Fruit fly (Drosophila melanogaster): ENCODE measurements around the gene slp2.

The slp2 gene

dm6 chr2L:3872283-3872682 is 35.6 kb downstream of the slp2 start, which contains the start of gene CG31957 (continued):
- peak; percentile 71 for TF ChIP-seq mld (GFP tag; IDR thresholded peaks at IDR 0.05; ENCODE audit: partially characterized antibody)
- no peak for TF ChIP-seq Six4 (GFP tag; optimal IDR thresholded peaks at IDR 0.05)
- TF ChIP-seq HLH3B (GFP tag; IDR thresholded peaks at IDR 0.05): peak; percentile 31; the same call in 1 of the 2 replicates
- TF ChIP-seq tgo (GFP tag; IDR thresholded peaks at IDR 0.05): peak; percentile 36; the same call in 2 of the 3 replicates
- no peak for TF ChIP-seq lab (GFP tag; optimal IDR thresholded peaks at IDR 0.05)
- TF ChIP-seq CG3995 (GFP tag; optimal IDR thresholded peaks at IDR 0.05): peak; percentile 29
- TF ChIP-seq chinmo (GFP tag; IDR thresholded peaks at IDR 0.05; ENCODE audit: partially characterized antibody): peak; percentile 74; the same call in 1 of the 4 replicates
- TF ChIP-seq Scr (GFP tag; IDR thresholded peaks at IDR 0.05; ENCODE audit: partially characterized antibody): peak; percentile 96
- no peak for TF ChIP-seq CG8359 (GFP tag; optimal IDR thresholded peaks at IDR 0.05; ENCODE audit: borderline replicate concordance)
- TF ChIP-seq sens (GFP tag): peak; percentile 88
- no peak for TF ChIP-seq CG6254 (GFP tag; optimal IDR thresholded peaks at IDR 0.05)
- TF ChIP-seq CG2129 (GFP tag; IDR thresholded peaks at IDR 0.05; ENCODE audit: partially characterized antibody): peak; percentile 68
- peak; percentile 89 for TF ChIP-seq sob (GFP tag; IDR thresholded peaks at IDR 0.05)
- peak; percentile 31 for TF ChIP-seq CG14710 (tag; optimal IDR thresholded peaks at IDR 0.05)
- TF ChIP-seq BtbVII (GFP tag; optimal IDR thresholded peaks at IDR 0.05): no peak
- TF ChIP-seq CG31365 (tag; optimal IDR thresholded peaks at IDR 0.05): peak; percentile 16
- TF ChIP-seq CG11085 (GFP tag; IDR thresholded peaks at IDR 0.05): peak; percentile 49
- TF ChIP-seq stwl (tag; optimal IDR thresholded peaks at IDR 0.05): peak; percentile 94
- peak; percentile 74 for TF ChIP-seq fu2 (GFP tag; optimal IDR thresholded peaks at IDR 0.05)
- no peak for TF ChIP-seq CG4360 (GFP tag; IDR thresholded peaks at IDR 0.05)
- TF ChIP-seq CG2116 (GFP tag; optimal IDR thresholded peaks at IDR 0.05): peak; percentile 84
- peak; percentile 54 for TF ChIP-seq CG12391 (tag; optimal IDR thresholded peaks at IDR 0.05)
- peak; percentile 78 for TF ChIP-seq Ets97D (GFP tag; optimal IDR thresholded peaks at IDR 0.05)
- peak; percentile 95 for TF ChIP-seq CHES-1-like (GFP tag; optimal IDR thresholded peaks at IDR 0.05)
- no peak for TF ChIP-seq ap (GFP tag; IDR thresholded peaks at IDR 0.05)
- TF ChIP-seq odd (GFP tag; optimal IDR thresholded peaks at IDR 0.05): no peak
- no peak for TF ChIP-seq CG17385 (GFP tag; optimal IDR thresholded peaks at IDR 0.05)
- TF ChIP-seq D (optimal IDR thresholded peaks at IDR 0.05): no peak
- no peak for TF ChIP-seq D (GFP tag; optimal IDR thresholded peaks at IDR 0.05)
- no peak for TF ChIP-seq CG18476 (GFP tag; optimal IDR thresholded peaks at IDR 0.05)
- TF ChIP-seq Oaz (GFP tag; IDR thresholded peaks at IDR 0.05): 0 out of 2 replicates have a peak, but pooled peaks have one; percentile 28
- TF ChIP-seq CG7928 (GFP tag; optimal IDR thresholded peaks at IDR 0.05): no peak
- TF ChIP-seq CG11695 (GFP tag; IDR thresholded peaks at IDR 0.05): no peak; the same call in 2 of the 3 replicates
- no peak for TF ChIP-seq z (GFP tag; IDR thresholded peaks at IDR 0.05)
- TF ChIP-seq CrebB (tag; optimal IDR thresholded peaks at IDR 0.05): peak; percentile 50
- TF ChIP-seq Dad (GFP tag; optimal IDR thresholded peaks at IDR 0.05): peak; percentile 41
- no peak for TF ChIP-seq sd (tag; optimal IDR thresholded peaks at IDR 0.05)
- peak; percentile 95 for TF ChIP-seq Dref (GFP tag; IDR thresholded peaks at IDR 0.05)
- TF ChIP-seq Opbp (GFP tag; IDR thresholded peaks at IDR 0.05; ENCODE audit: partially characterized antibody): peak; percentile 97
- TF ChIP-seq onecut (GFP tag; IDR thresholded peaks at IDR 0.05): no peak
- TF ChIP-seq CG11723 (GFP tag; optimal IDR thresholded peaks at IDR 0.05): no peak
- no peak for TF ChIP-seq CG18599 (GFP tag; optimal IDR thresholded peaks at IDR 0.05)
- peak; percentile 90 for TF ChIP-seq CG6791 (GFP tag; IDR thresholded peaks at IDR 0.05; ENCODE audit: partially characterized antibody)
- peak; percentile 48 for TF ChIP-seq trem (tag; optimal IDR thresholded peaks at IDR 0.05)
- peak; percentile 91 for TF ChIP-seq Ets65A (GFP tag)
- TF ChIP-seq Fer3 (tag; optimal IDR thresholded peaks at IDR 0.05): no peak
- no peak for TF ChIP-seq CG4404 (GFP tag; IDR thresholded peaks at IDR 0.05)
- TF ChIP-seq CG12104 (GFP tag; optimal IDR thresholded peaks at IDR 0.05): no peak
- no peak for TF ChIP-seq CG3281 (GFP tag; optimal IDR thresholded peaks at IDR 0.05)
- TF ChIP-seq jumu (GFP tag; optimal IDR thresholded peaks at IDR 0.05): peak; percentile 85
- TF ChIP-seq disco-r (GFP tag; optimal IDR thresholded peaks at IDR 0.05): peak; percentile 36
